Fruit fly (Drosophila melanogaster) whole organism, embryonic: ENCODE data around the gene CG4820.

Experiments
- Aef1 ChIP-seq: fragments of 200-800 bp; sonication (Bioruptor generic); IDR thresholded peaks from 3 replicates; pipeline ENCODE4 v1.3.6; 2022; ENCODE audit warnings: missing biosample characterization, missing genetic modification characterization
- Bgb ChIP-seq: fragments of 200-800 bp; sonication (Bioruptor generic); IDR thresholded peaks from 2 replicates; pipeline ENCODE4 v1.3.6; 2022; ENCODE audit warnings: missing biosample characterization, missing genetic modification characterization; ENCODE audit not compliant: partially characterized antibody
- CG10979 ChIP-seq: fragments of 200-800 bp; sonication (Bioruptor generic); optimal IDR thresholded peaks from 2 replicates; lab custom pipeline; 2018; ENCODE audit warnings: missing biosample characterization, mild to moderate bottlenecking, missing genetic modification characterization, moderate library complexity
- CG11398 ChIP-seq: fragments of 200-800 bp; sonication (Bioruptor generic); optimal IDR thresholded peaks from 2 replicates; lab custom pipeline; 2016; ENCODE audit warnings: missing biosample characterization, missing genetic modification characterization
- CG15479 ChIP-seq: fragments of 200-800 bp; sonication (Bioruptor generic); optimal IDR thresholded peaks from 3 replicates; lab custom pipeline; 2019; ENCODE audit warnings: missing biosample characterization, mild to moderate bottlenecking, missing genetic modification characterization, moderate library complexity
- CG15601 ChIP-seq: fragments of 200-800 bp; sonication (Bioruptor generic); optimal IDR thresholded peaks from 3 replicates; lab custom pipeline; 2019; ENCODE audit warnings: missing biosample characterization, mild to moderate bottlenecking, missing genetic modification characterization, moderate library complexity
- CG1602 ChIP-seq: fragments of 200-800 bp; sonication (Bioruptor generic); optimal IDR thresholded peaks from 3 replicates; lab custom pipeline; 2016; ENCODE audit warnings: missing biosample characterization, missing genetic modification characterization
- CG17186 ChIP-seq: fragments of 200-800 bp; sonication (Bioruptor generic); optimal IDR thresholded peaks from 3 replicates; lab custom pipeline; 2017; ENCODE audit warnings: missing biosample characterization, missing genetic modification reagents, missing genetic modification characterization
- CG17359 ChIP-seq: fragments of 200-800 bp; sonication (Bioruptor generic); optimal IDR thresholded peaks from 3 replicates; lab custom pipeline; 2018; ENCODE audit warnings: missing biosample characterization, mild to moderate bottlenecking, missing genetic modification characterization, moderate library complexity
- CG4730 ChIP-seq: fragments of 200-800 bp; sonication (Bioruptor generic); IDR thresholded peaks from 2 replicates; pipeline ENCODE4 v1.3.6; 2022; ENCODE audit warnings: missing biosample characterization, missing genetic modification characterization
- CG6272 ChIP-seq: fragments of 200-800 bp; sonication (Bioruptor generic); IDR thresholded peaks from 2 replicates; pipeline ENCODE4 v1.3.6; 2022; ENCODE audit warnings: missing biosample characterization, missing genetic modification characterization
- CG7745 ChIP-seq: fragments of 200-800 bp; sonication (Bioruptor generic); optimal IDR thresholded peaks from 2 replicates; lab custom pipeline; 2018; ENCODE audit warnings: missing biosample characterization, mild to moderate bottlenecking, missing genetic modification characterization, moderate library complexity
- CG7839 ChIP-seq: fragments of 200-800 bp; sonication (Bioruptor generic); optimal IDR thresholded peaks from 3 replicates; lab custom pipeline; 2018; ENCODE audit warnings: missing biosample characterization, mild to moderate bottlenecking, missing genetic modification characterization, moderate library complexity
- CG7928 ChIP-seq: fragments of 200-800 bp; sonication (Bioruptor generic); optimal IDR thresholded peaks from 2 replicates; lab custom pipeline; 2017; ENCODE audit warnings: missing biosample characterization, mild to moderate bottlenecking, missing genetic modification characterization
- CG8290 ChIP-seq, 3 experiments: fragments of 200-800 bp; sonication (Bioruptor generic); optimal IDR thresholded peaks; 2 replicates each; lab custom pipeline; 2016 to 2019; ENCODE audit warnings: missing biosample characterization in 3 of 3, missing genetic modification characterization in 3 of 3, mild to moderate bottlenecking in 2 of 3, moderate library complexity in 1 of 3
- CG9876 ChIP-seq: fragments of 200-800 bp; sonication (Bioruptor generic); optimal IDR thresholded peaks from 2 replicates; lab custom pipeline; 2016; ENCODE audit warnings: missing biosample characterization, missing genetic modification characterization
- CTCF ChIP-seq: fragments of 200-800 bp; sonication (Bioruptor generic); optimal IDR thresholded peaks from 2 replicates; lab custom pipeline; 2017; ENCODE audit warnings: missing biosample characterization, mild to moderate bottlenecking, missing genetic modification characterization, moderate library complexity
- Dad ChIP-seq: fragments of 200-800 bp; sonication (Bioruptor generic); optimal IDR thresholded peaks from 3 replicates; lab custom pipeline; 2016; ENCODE audit warnings: missing biosample characterization, missing genetic modification characterization
- Eip74EF ChIP-seq, 2 experiments: fragments of 200-800 bp in 1 of 2; fragments of >200 bp in 1 of 2; sonication (Bioruptor generic) in 1 of 2; optimal IDR thresholded peaks; 2 replicates each; lab custom pipeline; 2017 to 2019; ENCODE audit warnings: missing biosample characterization in 2 of 2, missing genetic modification characterization in 2 of 2, mild to moderate bottlenecking in 1 of 2, moderate library complexity in 1 of 2
- Ets65A ChIP-seq: fragments of 200-800 bp; sonication (Bioruptor generic); peaks from one replicate; lab custom pipeline; 2016; ENCODE audit warnings: missing biosample characterization, missing genetic modification characterization
- Ets97D ChIP-seq: fragments of 200-800 bp; sonication (Bioruptor generic); optimal IDR thresholded peaks from 3 replicates; lab custom pipeline; 2016; ENCODE audit warnings: missing biosample characterization, missing genetic modification characterization
- HmgZ ChIP-seq: fragments of 200-800 bp; sonication (Bioruptor generic); optimal IDR thresholded peaks from 2 replicates; lab custom pipeline; 2018; ENCODE audit warnings: missing biosample characterization, mild to moderate bottlenecking, missing genetic modification characterization
- Hmx ChIP-seq: fragments of 200-800 bp; sonication (Bioruptor generic); optimal IDR thresholded peaks from 2 replicates; lab custom pipeline; 2016; ENCODE audit warnings: missing biosample characterization, missing genetic modification characterization
- Lpt ChIP-seq: fragments of >200 bp; optimal IDR thresholded peaks from 2 replicates; lab custom pipeline; 2018; ENCODE audit warnings: missing biosample characterization, missing genetic modification characterization
- Med ChIP-seq: fragments of 200-800 bp; sonication (Bioruptor generic); peaks from one replicate; lab custom pipeline; 2016; ENCODE audit warnings: missing biosample characterization, missing genetic modification characterization, mild to moderate bottlenecking, inconsistent platforms, moderate library complexity
- Oli ChIP-seq: fragments of 200-800 bp; sonication (Bioruptor generic); optimal IDR thresholded peaks from 2 replicates; lab custom pipeline; 2018; ENCODE audit warnings: missing biosample characterization, mild to moderate bottlenecking, missing genetic modification characterization, moderate library complexity
- Opbp ChIP-seq: fragments of 200-800 bp; sonication (Bioruptor generic); IDR thresholded peaks from 3 replicates; pipeline ENCODE4 v1.3.6; 2022; ENCODE audit warnings: missing biosample characterization, missing genetic modification characterization; ENCODE audit not compliant: partially characterized antibody
- Pdp1 ChIP-seq, 2 experiments: fragments of 200-800 bp; sonication (Bioruptor generic); optimal IDR thresholded peaks; 3 replicates each; lab custom pipeline; 2016; ENCODE audit warnings: missing biosample characterization in 2 of 2, missing genetic modification characterization in 2 of 2, mild to moderate bottlenecking in 1 of 2, moderate library complexity in 1 of 2
- Scr ChIP-seq: fragments of 200-800 bp; sonication (Bioruptor generic); IDR thresholded peaks from 2 replicates; pipeline ENCODE4 v1.3.6; 2022; ENCODE audit warnings: missing biosample characterization, missing genetic modification characterization; ENCODE audit not compliant: partially characterized antibody
- Sox100B ChIP-seq: fragments of 200-800 bp; sonication (Bioruptor generic); optimal IDR thresholded peaks from 3 replicates; lab custom pipeline; 2018; ENCODE audit warnings: missing biosample characterization, mild to moderate bottlenecking, missing genetic modification characterization
- amos ChIP-seq: fragments of 200-800 bp; sonication (Bioruptor generic); IDR thresholded peaks from 2 replicates; pipeline ENCODE4 v1.3.6; 2022; ENCODE audit warnings: missing biosample characterization, missing genetic modification characterization; ENCODE audit not compliant: partially characterized antibody
- ash1 ChIP-seq: fragments of 200-800 bp; sonication (Bioruptor generic); optimal IDR thresholded peaks from 2 replicates; lab custom pipeline; 2018; ENCODE audit warnings: missing biosample characterization, mild to moderate bottlenecking, missing genetic modification characterization
- chinmo ChIP-seq: fragments of 200-800 bp; sonication (Bioruptor generic); IDR thresholded peaks from 4 replicates; pipeline ENCODE4 v1.3.6; 2022; ENCODE audit warnings: missing biosample characterization, missing genetic modification characterization; ENCODE audit not compliant: partially characterized antibody
- ci ChIP-seq: fragments of 200-800 bp; sonication (Bioruptor generic); IDR thresholded peaks from 3 replicates; pipeline ENCODE4 v1.3.6; 2022; ENCODE audit warnings: missing biosample characterization, missing genetic modification characterization
- crp ChIP-seq, 2 experiments: fragments of 200-800 bp; sonication (Bioruptor generic); optimal IDR thresholded peaks; 2 replicates in 1 of 2; 3 replicates in 1 of 2; lab custom pipeline; 2017; ENCODE audit warnings: missing biosample characterization in 2 of 2, missing genetic modification characterization in 2 of 2, mild to moderate bottlenecking in 1 of 2, moderate library complexity in 1 of 2
- fru ChIP-seq: fragments of >200 bp; optimal IDR thresholded peaks from 2 replicates; lab custom pipeline; 2017
- gce ChIP-seq: fragments of 200-800 bp; sonication (Bioruptor generic); IDR thresholded peaks from 3 replicates; pipeline ENCODE4 v1.3.6; 2022; ENCODE audit warnings: missing biosample characterization, missing genetic modification characterization
- gt ChIP-seq: fragments of 200-800 bp; sonication (Bioruptor generic); IDR thresholded peaks from 2 replicates; pipeline ENCODE4 v1.3.6; 2022; ENCODE audit warnings: missing biosample characterization, missing genetic modification characterization
- her ChIP-seq: fragments of 200-800 bp; sonication (Bioruptor generic); optimal IDR thresholded peaks from 2 replicates; lab custom pipeline; 2016; ENCODE audit warnings: missing biosample characterization, missing genetic modification characterization
- luna ChIP-seq: fragments of 200-800 bp; sonication (Bioruptor generic); optimal IDR thresholded peaks from 2 replicates; lab custom pipeline; 2016; ENCODE audit warnings: missing biosample characterization, missing genetic modification characterization
- maf-S ChIP-seq: fragments of 200-800 bp; sonication (Bioruptor generic); optimal IDR thresholded peaks from 2 replicates; lab custom pipeline; 2016; ENCODE audit warnings: missing biosample characterization, missing genetic modification characterization
- mam ChIP-seq: fragments of 200-800 bp; sonication (Bioruptor generic); optimal IDR thresholded peaks from 3 replicates; lab custom pipeline; 2016; ENCODE audit warnings: missing biosample characterization, missing genetic modification characterization
- nerfin-2 ChIP-seq: fragments of 200-800 bp; sonication (Bioruptor generic); IDR thresholded peaks from 2 replicates; pipeline ENCODE4 v1.3.6; 2022; ENCODE audit warnings: missing biosample characterization, missing genetic modification characterization; ENCODE audit not compliant: partially characterized antibody
- sens ChIP-seq: fragments of 200-800 bp; sonication (Bioruptor generic); peaks from one replicate; lab custom pipeline; 2016; ENCODE audit warnings: missing biosample characterization, missing genetic modification characterization
- tap ChIP-seq: fragments of 200-800 bp; optimal IDR thresholded peaks from 3 replicates; lab custom pipeline; 2019; ENCODE audit warnings: missing biosample characterization, mild to moderate bottlenecking, missing genetic modification characterization, moderate library complexity
- toy ChIP-seq: fragments of 200-800 bp; sonication (Bioruptor generic); IDR thresholded peaks from 2 replicates; pipeline ENCODE4 v1.3.6; 2022; ENCODE audit warnings: missing biosample characterization, missing genetic modification characterization
- tx ChIP-seq: fragments of 200-800 bp; sonication (Bioruptor generic); optimal IDR thresholded peaks from 2 replicates; lab custom pipeline; 2016; ENCODE audit warnings: missing biosample characterization, missing genetic modification characterization
- vfl ChIP-seq: fragments of 200-800 bp; sonication (Bioruptor generic); optimal IDR thresholded peaks from 2 replicates; lab custom pipeline; 2016; ENCODE audit warnings: missing biosample characterization, missing genetic modification characterization
- wor ChIP-seq: fragments of 200-800 bp; sonication (Bioruptor generic); IDR thresholded peaks from 2 replicates; pipeline ENCODE4 v1.3.6; 2022; ENCODE audit warnings: missing biosample characterization, missing genetic modification characterization

CG4820 gene

DNA sequence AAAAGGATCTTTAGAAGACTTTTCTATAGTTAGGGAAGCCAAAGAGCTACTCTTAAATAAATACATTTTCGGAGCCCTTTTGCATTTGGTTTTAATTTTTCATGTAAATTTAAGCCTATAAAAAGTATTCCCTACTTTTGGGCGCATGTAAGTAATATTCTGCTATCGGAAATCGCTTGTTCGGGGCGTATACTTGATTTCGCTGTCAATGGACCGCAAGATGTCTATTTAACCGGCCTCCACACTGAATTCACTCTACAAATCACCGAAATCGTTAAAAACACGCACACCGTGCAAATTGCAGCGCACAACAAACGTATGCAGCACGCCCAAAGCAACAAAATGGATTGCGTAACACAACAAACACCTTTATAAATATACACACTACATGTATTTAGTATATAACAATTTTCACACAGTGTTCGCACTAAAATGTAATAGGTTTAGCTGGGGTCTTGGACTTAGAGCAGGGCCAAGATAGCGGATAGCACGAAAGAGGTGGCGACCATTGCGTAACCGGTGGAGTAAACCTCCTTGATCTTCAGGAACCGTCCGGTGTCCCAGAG is 7.5 kb upstream of the CG4820 start (continued):
- no peak for TF ChIP-seq crp (GFP tag; optimal IDR thresholded peaks at IDR 0.05; lab: Kevin White, UChicago)
- TF ChIP-seq CG17186 (GFP tag; lab: Kevin White, UChicago): no peak
- no peak for TF ChIP-seq her (GFP tag; lab: Kevin White, UChicago)
- TF ChIP-seq nerfin-2 (GFP tag; lab: Robert Waterston, UW): no peak
- peak in 1 of 2 experiments; percentile 98 for TF ChIP-seq Pdp1 (GFP tag; optimal IDR thresholded peaks at IDR 0.05; lab: Kevin White, UChicago)
- TF ChIP-seq CTCF (GFP tag; lab: Kevin White, UChicago): peak; percentile 53
- no peak for TF ChIP-seq CG8290 (GFP tag; optimal IDR thresholded peaks at IDR 0.05; lab: Kevin White, UChicago)
- TF ChIP-seq CG8290 (tag; optimal IDR thresholded peaks at IDR 0.05; lab: Kevin White, UChicago): peak in 1 of 2 experiments; percentile 8
- TF ChIP-seq Lpt (GFP tag; lab: Kevin White, UChicago): no peak
- TF ChIP-seq Eip74EF (GFP tag; optimal IDR thresholded peaks at IDR 0.05; lab: Kevin White, UChicago): peak in 1 of 2 experiments; percentile 61
- peak; percentile 11 for TF ChIP-seq CG7839 (tag; lab: Kevin White, UChicago)
- no peak for TF ChIP-seq Hmx (GFP tag; lab: Kevin White, UChicago)
- TF ChIP-seq ci: 0 out of 3 replicates have a peak, but pooled peaks have one; percentile 28
- TF ChIP-seq gce (GFP tag; lab: Robert Waterston, UW): no peak
- no peak for TF ChIP-seq vfl (GFP tag; lab: Kevin White, UChicago)
- peak; percentile 39 for TF ChIP-seq HmgZ (tag; lab: Kevin White, UChicago)
- no peak for TF ChIP-seq Sox100B (GFP tag; lab: Kevin White, UChicago)
- TF ChIP-seq CG10979: peak; percentile 83
- TF ChIP-seq sens (GFP tag; lab: Kevin White, UChicago): no peak
- TF ChIP-seq CG7745 (tag; lab: Kevin White, UChicago): no peak
- peak; percentile 94 for TF ChIP-seq Med (GFP tag; lab: Kevin White, UChicago)
- 0 out of 3 replicates have a peak, but pooled peaks have one; percentile 37 for TF ChIP-seq Opbp (GFP tag; lab: Robert Waterston, UW)
- no peak for TF ChIP-seq luna (GFP tag; lab: Kevin White, UChicago)
- no peak for TF ChIP-seq Ets65A (GFP tag; lab: Kevin White, UChicago)
- no peak for TF ChIP-seq CG9876 (GFP tag; lab: Kevin White, UChicago)
- TF ChIP-seq Ets97D (GFP tag; lab: Kevin White, UChicago): peak; percentile 96
- TF ChIP-seq CG4730 (GFP tag; lab: Robert Waterston, UW): no peak
- TF ChIP-seq Bgb: peak; percentile 34; the same call in 1 of the 2 replicates
- peak; percentile 35 for TF ChIP-seq CG15479 (GFP tag; lab: Kevin White, UChicago)
- TF ChIP-seq gt: no peak
- no peak for TF ChIP-seq Dad (GFP tag; lab: Kevin White, UChicago)
- TF ChIP-seq amos (GFP tag; lab: Robert Waterston, UW): peak; percentile 2; the same call in 1 of the 2 replicates
- TF ChIP-seq, all 482 proteins: peak for 16

DNA sequence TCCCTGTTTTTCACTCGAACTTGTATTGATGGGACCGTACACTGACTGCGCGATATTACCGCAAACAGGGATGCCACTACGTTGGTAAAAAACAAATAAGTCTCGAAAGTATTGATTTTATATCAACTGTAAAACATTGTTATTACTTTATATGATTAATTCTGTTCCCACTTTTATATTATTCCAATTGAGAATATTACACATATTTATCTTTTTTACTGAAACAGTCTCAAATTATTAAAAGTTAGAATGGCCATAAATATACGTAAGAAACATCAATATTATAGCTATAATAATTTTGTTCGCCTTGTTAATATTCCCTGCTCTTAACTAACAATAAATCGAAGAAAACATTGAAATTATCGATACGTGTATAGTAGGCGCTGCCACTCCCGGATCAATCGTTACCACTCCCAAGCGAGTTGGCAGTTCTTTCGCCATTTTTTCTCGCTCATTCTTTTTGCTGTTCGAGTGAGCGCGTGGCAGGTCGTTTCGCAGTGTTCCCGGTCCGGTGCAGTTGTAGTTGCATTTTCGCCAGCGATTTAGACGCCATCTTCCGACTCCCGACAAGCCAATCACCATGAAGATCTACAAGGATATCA is 6.4 kb upstream of the CG4820 start, which contains the start of the genes SdhC and Tctp:
Gene SdhC (minus strand): TSS at position 49 of the 602 bp plus-strand sequence.
Gene Tctp (plus strand): TSS at position 447 of the 602 bp plus-strand sequence.
- TF ChIP-seq Aef1 (GFP tag; lab: Robert Waterston, UW) (no peak), ash1 (GFP tag; lab: Kevin White, UChicago) (no peak), ci (peak; percentile 23; the same call in 1 of the 3 replicates), CG6272 (0 out of 2 replicates have a peak, but pooled peaks have one; percentile 33), CG15601 (peak; percentile 62), fru (no peak), wor (GFP tag; lab: Robert Waterston, UW) (no peak), tx (GFP tag; lab: Kevin White, UChicago) (no peak), toy (GFP tag; lab: Robert Waterston, UW) (no peak), CG11398 (GFP tag; lab: Kevin White, UChicago) (no peak), Scr (GFP tag; lab: Robert Waterston, UW) (peak; percentile 64), CG17359 (no peak), tap (tag; lab: Kevin White, UChicago) (no peak), CG7928 (GFP tag; lab: Kevin White, UChicago) (no peak), chinmo (GFP tag; lab: Robert Waterston, UW) (no peak), Oli (tag; lab: Kevin White, UChicago) (no peak), maf-S (GFP tag; lab: Kevin White, UChicago) (no peak), mam (GFP tag; lab: Kevin White, UChicago) (peak; percentile 47), CG1602 (GFP tag; lab: Kevin White, UChicago) (peak; percentile 0)
